Fruit fly (Drosophila melanogaster): Measurements from ENCODE around the gene CG31128.

CG31128 gene

DNA sequence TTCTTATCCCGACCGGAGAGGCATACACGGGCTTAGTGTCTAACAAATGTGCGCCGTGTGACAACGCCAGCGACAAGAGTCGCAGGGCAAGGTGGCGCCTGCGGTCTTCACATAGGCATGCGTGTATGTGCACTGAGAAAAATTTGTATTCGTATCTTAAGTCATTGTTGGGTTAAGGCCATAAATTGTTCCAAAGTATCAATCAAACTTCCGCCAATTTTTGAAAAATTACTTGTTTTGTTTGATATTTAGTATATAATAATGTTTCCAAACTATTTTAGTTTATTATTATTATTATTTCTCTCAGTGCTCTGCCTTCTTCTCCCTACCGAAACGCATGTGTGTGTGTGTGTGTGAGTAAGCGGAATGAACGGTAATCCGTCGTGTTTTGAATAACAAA is 2.0 kb upstream of the CG31128 start (continued):
- TF ChIP-seq CG11695 (GFP tag; IDR thresholded peaks at IDR 0.05) (no peak), CG8944 (GFP tag; optimal IDR thresholded peaks at IDR 0.05) (no peak), CG5953 (GFP tag; IDR thresholded peaks at IDR 0.05) (no peak), Chrac-16 (GFP tag; optimal IDR thresholded peaks at IDR 0.05) (no peak), CHES-1-like (GFP tag; optimal IDR thresholded peaks at IDR 0.05) (no peak), CG18476 (GFP tag; optimal IDR thresholded peaks at IDR 0.05) (no peak), CG10654 (GFP tag; optimal IDR thresholded peaks at IDR 0.05) (no peak), CG9727 (GFP tag; optimal IDR thresholded peaks at IDR 0.05) (peak; percentile 15), CG14667 (GFP tag; IDR thresholded peaks at IDR 0.05) (no peak), scrt (GFP tag; optimal IDR thresholded peaks at IDR 0.05) (peak; percentile 47), CG11456 (GFP tag; IDR thresholded peaks at IDR 0.05) (no peak), Nf-YA (GFP tag; IDR thresholded peaks at IDR 0.05) (no peak), fu2 (GFP tag; optimal IDR thresholded peaks at IDR 0.05) (no peak), CG3847 (GFP tag; IDR thresholded peaks at IDR 0.05) (peak; percentile 10; the same call in 1 of the 2 replicates), ssp (GFP tag; IDR thresholded peaks at IDR 0.05) (no peak), ems (GFP tag; optimal IDR thresholded peaks at IDR 0.05) (no peak), CG32772 (GFP tag; IDR thresholded peaks at IDR 0.05) (no peak), wor (GFP tag; IDR thresholded peaks at IDR 0.05) (no peak), gsb (GFP tag; IDR thresholded peaks at IDR 0.05) (no peak), CG16863 (GFP tag; optimal IDR thresholded peaks at IDR 0.05) (no peak), Rx (GFP tag; IDR thresholded peaks at IDR 0.05) (no peak), CG13424 (tag; optimal IDR thresholded peaks at IDR 0.05) (peak; percentile 25), HLH54F (GFP tag; optimal IDR thresholded peaks at IDR 0.05) (no peak), Neu2 (GFP tag; optimal IDR thresholded peaks at IDR 0.05; ENCODE audit: borderline replicate concordance) (no peak), CG11696 (GFP tag; IDR thresholded peaks at IDR 0.05) (no peak), D19A (tag; optimal IDR thresholded peaks at IDR 0.05) (no peak), CG3726 (GFP tag; IDR thresholded peaks at IDR 0.05) (no peak), CG12104 (GFP tag; optimal IDR thresholded peaks at IDR 0.05) (no peak), CG12769 (tag; optimal IDR thresholded peaks at IDR 0.05) (no peak), odd (GFP tag; optimal IDR thresholded peaks at IDR 0.05) (no peak), rib (GFP tag; IDR thresholded peaks at IDR 0.05) (no peak), CG8924 (tag; optimal IDR thresholded peaks at IDR 0.05) (peak; percentile 14), sna (GFP tag; IDR thresholded peaks at IDR 0.05; ENCODE audit: partially characterized antibody) (no peak), CG10147 (GFP tag; optimal IDR thresholded peaks at IDR 0.05) (peak; percentile 40), HLHmδ (GFP tag; optimal IDR thresholded peaks at IDR 0.05) (no peak), unc-4 (GFP tag; IDR thresholded peaks at IDR 0.05; ENCODE audit: partially characterized antibody) (no peak), psq (GFP tag; optimal IDR thresholded peaks at IDR 0.05) (no peak), CG4707 (GFP tag; optimal IDR thresholded peaks at IDR 0.05) (no peak), CG31441 (GFP tag; IDR thresholded peaks at IDR 0.05) (peak; percentile 41), Drgx (GFP tag; IDR thresholded peaks at IDR 0.05) (no peak), CG7271 (tag; optimal IDR thresholded peaks at IDR 0.05) (no peak), CG17385 (GFP tag; optimal IDR thresholded peaks at IDR 0.05) (peak; percentile 36), CG12391 (tag; optimal IDR thresholded peaks at IDR 0.05) (peak; percentile 6), CG10565 (GFP tag; optimal IDR thresholded peaks at IDR 0.05) (no peak), CG17328 (GFP tag; IDR thresholded peaks at IDR 0.05) (no peak), Dfd (GFP tag; optimal IDR thresholded peaks at IDR 0.05) (no peak), Max (GFP tag; optimal IDR thresholded peaks at IDR 0.05) (no peak), gce (GFP tag; IDR thresholded peaks at IDR 0.05) (no peak), ATbp (GFP tag; optimal IDR thresholded peaks at IDR 0.05) (no peak), Adf1 (GFP tag; IDR thresholded peaks at IDR 0.05) (no peak), az2 (GFP tag; optimal IDR thresholded peaks at IDR 0.05) (no peak), Awh (GFP tag; IDR thresholded peaks at IDR 0.05) (no peak), CG18619 (GFP tag; optimal IDR thresholded peaks at IDR 0.05) (peak; percentile 12)

Measured in whole organism, embryonic.